Worm (Caenorhabditis elegans) whole organism, L4 larva: Measurements from ENCODE around the gene srh-216.

Source experiments
- arid-1 ChIP-seq: fragments of 200-800 bp; sonication (Bioruptor generic); conservative IDR thresholded peaks from 2 replicates; pipeline ENCODE4 v1.3.6; 2022; ENCODE audit warnings: missing genetic modification reagents, missing genetic modification characterization, missing compliant biosample characterization
- dve-1 ChIP-seq: sonication (generic microtip); optimal IDR thresholded peaks from 2 replicates; lab custom pipeline; 2017; ENCODE audit warnings: antibody characterized with exemption, mild to moderate bottlenecking, missing genetic modification characterization, missing compliant biosample characterization; ENCODE audit not compliant: insufficient read depth
- fos-1 ChIP-seq: fragments of 150-350 bp; optimal IDR thresholded peaks from 2 replicates; lab custom pipeline; 2014; ENCODE audit warnings: missing biosample characterization, missing genetic modification characterization
- lin-13 ChIP-seq: fragments of 150-350 bp; optimal IDR thresholded peaks from 2 replicates; lab custom pipeline; 2014; ENCODE audit warnings: missing biosample characterization, missing genetic modification reagents, missing genetic modification characterization
- nhr-77 ChIP-seq: fragments of 150-350 bp; optimal IDR thresholded peaks from 2 replicates; lab custom pipeline; 2014; ENCODE audit warnings: missing biosample characterization, missing genetic modification characterization
- set-16 ChIP-seq: fragments of 200-800 bp; sonication (Bioruptor generic); IDR thresholded peaks from 2 replicates; pipeline ENCODE4 v1.3.6; 2022; ENCODE audit warnings: missing genetic modification reagents, missing genetic modification characterization, missing compliant biosample characterization
- snpc-4 ChIP-seq: fragments of 150-350 bp; optimal IDR thresholded peaks from 2 replicates; lab custom pipeline; 2014; ENCODE audit warnings: missing biosample characterization, missing genetic modification characterization

- TF ChIP-seq lin-13 (GFP tag; lab: Kevin White, UChicago) (no peak), set-16 (GFP tag; lab: Robert Waterston, UW) (no peak), dve-1 (no peak), fos-1 (tag; lab: Kevin White, UChicago) (no peak), arid-1 (no peak), nhr-77 (tag; lab: Kevin White, UChicago) (no peak), snpc-4 (no peak)
These were observed 3.9 kb upstream of the srh-216 start for ce11 chrV:16831310-16831709.
